Fruit fly (Drosophila melanogaster): Measurements from ENCODE around the gene mbf1.

mbf1 gene

DNA sequence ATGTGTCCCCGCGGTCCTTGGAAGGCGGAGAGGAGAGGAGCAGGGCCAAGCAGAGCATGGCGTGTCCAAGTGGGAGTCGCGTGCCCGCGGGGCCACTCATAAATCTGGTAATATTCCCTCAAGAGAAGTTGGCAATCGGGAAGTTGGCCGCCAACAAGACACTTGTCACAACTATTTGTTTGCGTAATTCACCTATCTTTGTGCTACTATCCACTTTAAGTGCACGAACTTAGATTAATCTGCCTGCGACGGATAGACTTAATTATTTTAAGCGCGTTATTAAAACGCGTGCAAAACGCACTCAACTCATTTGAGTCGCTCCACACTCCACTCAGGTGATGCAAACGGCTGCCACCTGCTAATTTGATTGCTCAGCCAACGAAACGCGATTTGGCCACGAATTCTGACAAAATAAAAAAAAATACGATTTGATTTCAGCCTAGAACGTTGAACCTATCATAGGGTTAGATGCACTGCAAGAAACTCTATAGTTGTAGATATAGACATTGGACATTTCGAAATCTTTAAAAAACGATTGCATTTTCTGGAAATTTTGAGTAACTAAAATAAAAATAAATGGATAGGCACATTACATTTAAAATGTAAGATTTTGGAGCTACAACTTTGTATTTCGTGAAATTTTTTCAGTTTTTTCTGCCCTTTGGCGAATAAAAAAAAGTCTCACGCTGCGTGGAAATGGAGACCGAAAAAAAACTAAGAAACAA lies 3.1 kb upstream of the mbf1 start (continued):
- 0 out of 2 replicates have a peak, but pooled peaks have one; percentile 30 for TF ChIP-seq rib (GFP tag; IDR thresholded peaks at IDR 0.05)
- TF ChIP-seq ERR (GFP tag; optimal IDR thresholded peaks at IDR 0.05), result no peak
- TF ChIP-seq Oli (tag; optimal IDR thresholded peaks at IDR 0.05), result peak; percentile 47
- TF ChIP-seq CG2116 (GFP tag; optimal IDR thresholded peaks at IDR 0.05), result no peak
- TF ChIP-seq Sin3A (optimal IDR thresholded peaks at IDR 0.05), result no peak
- peak; percentile 22; the same call in 1 of the 2 replicates for TF ChIP-seq vvl (GFP tag; IDR thresholded peaks at IDR 0.05)
- TF ChIP-seq bbx (GFP tag; IDR thresholded peaks at IDR 0.05; ENCODE audit: partially characterized antibody), result no peak
- TF ChIP-seq wor (GFP tag; IDR thresholded peaks at IDR 0.05), result no peak
- TF ChIP-seq tin (GFP tag; optimal IDR thresholded peaks at IDR 0.05), result peak; percentile 15
- TF ChIP-seq Rfx (GFP tag; IDR thresholded peaks at IDR 0.05), result peak; percentile 85
- TF ChIP-seq CG3407 (GFP tag; optimal IDR thresholded peaks at IDR 0.05), result no peak
- no peak for TF ChIP-seq CG7928 (GFP tag; optimal IDR thresholded peaks at IDR 0.05)
- no peak for TF ChIP-seq CG10959 (GFP tag; IDR thresholded peaks at IDR 0.05)
- no peak for TF ChIP-seq inv (GFP tag; IDR thresholded peaks at IDR 0.05; ENCODE audit: partially characterized antibody)
- TF ChIP-seq CG10209 (GFP tag; optimal IDR thresholded peaks at IDR 0.05), result peak; percentile 60
- TF ChIP-seq ato (GFP tag; IDR thresholded peaks at IDR 0.05; ENCODE audit: partially characterized antibody), result no peak
- no peak; the same call in 1 of the 2 replicates for TF ChIP-seq MBD-R2 (GFP tag; IDR thresholded peaks at IDR 0.05)
- no peak for TF ChIP-seq disco-r (GFP tag; optimal IDR thresholded peaks at IDR 0.05)
- TF ChIP-seq CG5953 (GFP tag; IDR thresholded peaks at IDR 0.05), result no peak
- TF ChIP-seq slbo (GFP tag; IDR thresholded peaks at IDR 0.05), result peak; percentile 75
- TF ChIP-seq CG14710 (tag; optimal IDR thresholded peaks at IDR 0.05), result peak; percentile 8
- TF ChIP-seq fru (optimal IDR thresholded peaks at IDR 0.05), result no peak
- no peak for TF ChIP-seq Scr (GFP tag; IDR thresholded peaks at IDR 0.05; ENCODE audit: partially characterized antibody)
- TF ChIP-seq gfzf (GFP tag; optimal IDR thresholded peaks at IDR 0.05), result no peak
- peak; percentile 62 for TF ChIP-seq CG2889 (GFP tag; IDR thresholded peaks at IDR 0.05)
- TF ChIP-seq CG17385 (GFP tag; optimal IDR thresholded peaks at IDR 0.05), result peak; percentile 30
- no peak for TF ChIP-seq Stat92E (GFP tag; optimal IDR thresholded peaks at IDR 0.05)
- no peak for TF ChIP-seq ttk (GFP tag; IDR thresholded peaks at IDR 0.05)
- TF ChIP-seq CG10979 (tag; optimal IDR thresholded peaks at IDR 0.05), result peak; percentile 38
- TF ChIP-seq CG16813 (GFP tag; IDR thresholded peaks at IDR 0.05; ENCODE audit: partially characterized antibody), result no peak
- peak; percentile 61; the same call in 1 of the 3 replicates for TF ChIP-seq so (GFP tag; IDR thresholded peaks at IDR 0.05)
- TF ChIP-seq CG31365 (tag; optimal IDR thresholded peaks at IDR 0.05), result no peak
- TF ChIP-seq slp2 (GFP tag; optimal IDR thresholded peaks at IDR 0.05), result peak; percentile 49
- no peak for TF ChIP-seq vnd (GFP tag; IDR thresholded peaks at IDR 0.05; ENCODE audit: partially characterized antibody)
- peak; percentile 61 for TF ChIP-seq CG3281 (GFP tag; optimal IDR thresholded peaks at IDR 0.05)
- peak; percentile 5 for TF ChIP-seq en (GFP tag; optimal IDR thresholded peaks at IDR 0.05)
- 0 out of 2 replicates have a peak, but pooled peaks have one; percentile 33 for TF ChIP-seq CG32767 (GFP tag; IDR thresholded peaks at IDR 0.05)
- TF ChIP-seq crol (GFP tag; IDR thresholded peaks at IDR 0.05), result no peak
- no peak for TF ChIP-seq CG9215 (GFP tag; IDR thresholded peaks at IDR 0.05)
- no peak for TF ChIP-seq mirr (GFP tag; optimal IDR thresholded peaks at IDR 0.05)
- TF ChIP-seq CG30020 (tag; optimal IDR thresholded peaks at IDR 0.05), result no peak
- no peak for TF ChIP-seq Sox102F (GFP tag; optimal IDR thresholded peaks at IDR 0.05)
- TF ChIP-seq pfk (GFP tag; optimal IDR thresholded peaks at IDR 0.05), result no peak
- TF ChIP-seq ewg (GFP tag; optimal IDR thresholded peaks at IDR 0.05), result no peak
- TF ChIP-seq CG11456 (GFP tag; IDR thresholded peaks at IDR 0.05), result 0 out of 3 replicates have a peak, but pooled peaks have one; percentile 39
- 0 out of 3 replicates have a peak, but pooled peaks have one; percentile 21 for TF ChIP-seq ci (GFP tag; IDR thresholded peaks at IDR 0.05)
- no peak for TF ChIP-seq gcm2 (GFP tag; optimal IDR thresholded peaks at IDR 0.05)
- peak; percentile 63 for TF ChIP-seq Xrp1 (GFP tag; IDR thresholded peaks at IDR 0.05)
- TF ChIP-seq klu (GFP tag; IDR thresholded peaks at IDR 0.05), result 0 out of 2 replicates have a peak, but pooled peaks have one; percentile 19
- TF ChIP-seq CG12236 (GFP tag; optimal IDR thresholded peaks at IDR 0.05), result no peak

Data from whole organism, embryonic.